Worm (Caenorhabditis elegans) whole organism, mixed stage, embryonic: ENCODE measurements around the gene F54B11.5.

ENCODE experiments used
- M03D4.4 ChIP-seq: sonication (generic microtip); optimal IDR thresholded peaks from 2 replicates; lab custom pipeline; 2017; ENCODE audit warnings: mild to moderate bottlenecking, missing genetic modification characterization, missing compliant biosample characterization
- bed-3 ChIP-seq: fragments of 200-800 bp; sonication (Bioruptor generic); optimal IDR thresholded peaks from 3 replicates; lab custom pipeline; 2018; ENCODE audit warnings: mild to moderate bottlenecking, missing genetic modification characterization, moderate library complexity, missing compliant biosample characterization
- blmp-1 ChIP-seq: fragments of 150-350 bp; optimal IDR thresholded peaks from 2 replicates; lab custom pipeline; 2014; ENCODE audit warnings: missing biosample characterization, missing genetic modification characterization
- ceh-43 ChIP-seq: fragments of 200-800 bp; sonication (Bioruptor generic); optimal IDR thresholded peaks from 2 replicates; lab custom pipeline; 2018; ENCODE audit warnings: mild to moderate bottlenecking, missing genetic modification characterization, moderate library complexity, missing compliant biosample characterization
- ceh-83 ChIP-seq: fragments of 200-800 bp; sonication (Bioruptor generic); optimal IDR thresholded peaks from 2 replicates; lab custom pipeline; 2018; ENCODE audit warnings: mild to moderate bottlenecking, missing genetic modification characterization, missing compliant biosample characterization
- ces-1 ChIP-seq: fragments of 150-350 bp; optimal IDR thresholded peaks from 2 replicates; lab custom pipeline; 2014; ENCODE audit warnings: missing biosample characterization, missing genetic modification reagents, missing genetic modification characterization
- cnd-1 ChIP-seq: fragments of 200-800 bp; sonication (Bioruptor generic); optimal IDR thresholded peaks from 2 replicates; lab custom pipeline; 2018; ENCODE audit warnings: mild to moderate bottlenecking, missing genetic modification characterization, missing compliant biosample characterization
- drap-1 ChIP-seq: fragments of 200-800 bp; sonication (Bioruptor generic); optimal IDR thresholded peaks from 3 replicates; lab custom pipeline; 2018; ENCODE audit warnings: mild to moderate bottlenecking, missing genetic modification characterization, missing compliant biosample characterization
- elt-1 ChIP-seq: sonication (generic microtip); optimal IDR thresholded peaks from 2 replicates; lab custom pipeline; 2017; ENCODE audit warnings: missing genetic modification characterization, mild to moderate bottlenecking, missing compliant biosample characterization, antibody characterized with exemption, moderate library complexity, borderline replicate concordance; ENCODE audit not compliant: insufficient read depth
- elt-3 ChIP-seq: fragments of 150-350 bp; optimal IDR thresholded peaks from 2 replicates; lab custom pipeline; 2014; ENCODE audit warnings: missing biosample characterization, missing genetic modification characterization
- flh-1 ChIP-seq: fragments of 200-800 bp; sonication (Bioruptor generic); optimal IDR thresholded peaks from 2 replicates; lab custom pipeline; 2018; ENCODE audit warnings: mild to moderate bottlenecking, missing genetic modification characterization, moderate library complexity, missing compliant biosample characterization
- ham-2 ChIP-seq: fragments of 200-800 bp; sonication (Bioruptor generic); optimal IDR thresholded peaks from 2 replicates; lab custom pipeline; 2018; ENCODE audit warnings: mild to moderate bottlenecking, missing genetic modification characterization, missing compliant biosample characterization
- hlh-1 ChIP-seq: fragments of 150-350 bp; optimal IDR thresholded peaks from 2 replicates; lab custom pipeline; 2014; ENCODE audit warnings: missing biosample characterization, missing genetic modification reagents, missing genetic modification characterization
- lin-13 ChIP-seq: fragments of 150-350 bp; optimal IDR thresholded peaks from 2 replicates; lab custom pipeline; 2014; ENCODE audit warnings: missing biosample characterization, missing genetic modification characterization
- lin-32 ChIP-seq: fragments of 200-800 bp; sonication (Bioruptor generic); optimal IDR thresholded peaks from 2 replicates; lab custom pipeline; 2018; ENCODE audit warnings: mild to moderate bottlenecking, missing genetic modification characterization, missing compliant biosample characterization
- lsy-2 ChIP-seq: fragments of 150-350 bp; optimal IDR thresholded peaks from 2 replicates; lab custom pipeline; 2014; ENCODE audit warnings: missing biosample characterization, missing genetic modification characterization
- mab-5 ChIP-seq: fragments of 150-350 bp; optimal IDR thresholded peaks from 2 replicates; lab custom pipeline; 2014; ENCODE audit warnings: missing biosample characterization, missing genetic modification characterization
- mep-1 ChIP-seq: fragments of 150-350 bp; optimal IDR thresholded peaks from 2 replicates; lab custom pipeline; 2017; ENCODE audit warnings: missing biosample characterization, missing genetic modification reagents, missing genetic modification characterization, inconsistent platforms
- mls-2 ChIP-seq: sonication (generic microtip); optimal IDR thresholded peaks from 2 replicates; lab custom pipeline; 2016; ENCODE audit warnings: mild to moderate bottlenecking, missing genetic modification characterization, moderate library complexity, missing compliant biosample characterization
- nhr-12 ChIP-seq: fragments of 150-350 bp; optimal IDR thresholded peaks from 2 replicates; lab custom pipeline; 2014; ENCODE audit warnings: missing biosample characterization, missing genetic modification characterization
- nhr-237 ChIP-seq: fragments of 150-350 bp; optimal IDR thresholded peaks from 2 replicates; lab custom pipeline; 2014; ENCODE audit warnings: missing biosample characterization, missing genetic modification characterization
- nhr-28 ChIP-seq: fragments of 150-350 bp; optimal IDR thresholded peaks from 2 replicates; lab custom pipeline; 2014; ENCODE audit warnings: missing biosample characterization, missing genetic modification characterization
- nhr-76 ChIP-seq: sonication (generic microtip); optimal IDR thresholded peaks from 2 replicates; lab custom pipeline; 2017; ENCODE audit warnings: missing biosample characterization, missing genetic modification characterization
- pha-4 ChIP-seq: fragments of 150-350 bp; optimal IDR thresholded peaks from 2 replicates; lab custom pipeline; 2018; ENCODE audit warnings: missing biosample characterization, missing genetic modification reagents, missing genetic modification characterization
- sem-2 ChIP-seq: fragments of 200-800 bp; sonication (Bioruptor generic); optimal IDR thresholded peaks from 2 replicates; lab custom pipeline; 2018; ENCODE audit warnings: mild to moderate bottlenecking, missing genetic modification characterization, missing compliant biosample characterization
- sptf-1 ChIP-seq: sonication (generic microtip); optimal IDR thresholded peaks from 2 replicates; lab custom pipeline; 2017; ENCODE audit warnings: mild to moderate bottlenecking, missing genetic modification characterization, moderate library complexity, missing compliant biosample characterization
- tbx-8 ChIP-seq: fragments of 200-800 bp; sonication (Bioruptor generic); optimal IDR thresholded peaks from 2 replicates; lab custom pipeline; 2018; ENCODE audit warnings: mild to moderate bottlenecking, missing genetic modification characterization, moderate library complexity, missing compliant biosample characterization
- unc-62 ChIP-seq: fragments of 150-350 bp; optimal IDR thresholded peaks from 2 replicates; lab custom pipeline; 2014; ENCODE audit warnings: missing biosample characterization, missing genetic modification reagents, missing genetic modification characterization
- zip-8 ChIP-seq: fragments of 150-350 bp; optimal IDR thresholded peaks from 2 replicates; lab custom pipeline; 2014; ENCODE audit warnings: missing biosample characterization, missing genetic modification characterization
- ztf-11 ChIP-seq: fragments of 150-350 bp; optimal IDR thresholded peaks from 2 replicates; lab custom pipeline; 2014; ENCODE audit warnings: missing biosample characterization, missing genetic modification characterization

Gene F54B11.5

ce11 chrX:13581820-13582219, 14.0 kb downstream of the F54B11.5 start, which contains the start of gene F54B11.10:
Gene F54B11.10 (plus strand): TSS chrX:13582120.
- TF ChIP-seq nhr-237 (no peak), flh-1 (no peak), lsy-2 (no peak), bed-3 (GFP tag; lab: Kevin White, UChicago) (no peak), ztf-11 (tag; lab: Kevin White, UChicago) (no peak), unc-62 (GFP tag; lab: Kevin White, UChicago) (no peak), M03D4.4 (tag; lab: Kevin White, UChicago) (no peak), ceh-83 (no peak), mep-1 (tag; lab: Kevin White, UChicago) (no peak), hlh-1 (no peak), cnd-1 (tag; lab: Kevin White, UChicago) (no peak), mab-5 (tag; lab: Kevin White, UChicago) (no peak), lin-32 (GFP tag; lab: Kevin White, UChicago) (no peak), nhr-76 (tag; lab: Kevin White, UChicago) (no peak), ceh-43 (GFP tag; lab: Kevin White, UChicago) (no peak), sptf-1 (tag; lab: Kevin White, UChicago) (no peak), nhr-12 (tag; lab: Kevin White, UChicago) (no peak), sem-2 (GFP tag; lab: Kevin White, UChicago) (no peak), tbx-8 (GFP tag; lab: Kevin White, UChicago) (no peak), elt-3 (tag; lab: Kevin White, UChicago) (no peak)
- TF ChIP-seq, all 35 proteins: peak for 0

- no peak for TF ChIP-seq M03D4.4 (tag; lab: Kevin White, UChicago)
- no peak for TF ChIP-seq mep-1 (tag; lab: Kevin White, UChicago)
- TF ChIP-seq hlh-1, result no peak
- no peak for TF ChIP-seq nhr-28 (tag; lab: Kevin White, UChicago)
- TF ChIP-seq nhr-76 (tag; lab: Kevin White, UChicago), result no peak
- no peak for TF ChIP-seq nhr-12 (tag; lab: Kevin White, UChicago)
- no peak for TF ChIP-seq elt-1
- no peak for TF ChIP-seq ham-2 (GFP tag; lab: Kevin White, UChicago)
- TF ChIP-seq blmp-1 (tag; lab: Kevin White, UChicago), result no peak
- no peak for TF ChIP-seq tbx-8 (GFP tag; lab: Kevin White, UChicago)
- TF ChIP-seq flh-1, result no peak
Measured at ce11 chrX:13578483-13578882, 17.4 kb downstream of the F54B11.5 start, which contains the start of gene F54B11.11. Gene F54B11.11 (plus strand): TSS chrX:13578783.

ce11 chrX:13574029-13574428, 21.8 kb downstream of the F54B11.5 start:
- TF ChIP-seq lin-13 (tag; lab: Kevin White, UChicago) (no peak), ham-2 (GFP tag; lab: Kevin White, UChicago) (no peak), lsy-2 (no peak), flh-1 (no peak), ceh-83 (no peak), nhr-76 (tag; lab: Kevin White, UChicago) (no peak), hlh-1 (no peak), unc-62 (GFP tag; lab: Kevin White, UChicago) (no peak), nhr-12 (tag; lab: Kevin White, UChicago) (no peak), lin-32 (GFP tag; lab: Kevin White, UChicago) (no peak), nhr-28 (tag; lab: Kevin White, UChicago) (no peak), mls-2 (no peak), sptf-1 (tag; lab: Kevin White, UChicago) (no peak), tbx-8 (GFP tag; lab: Kevin White, UChicago) (no peak), zip-8 (tag; lab: Kevin White, UChicago) (no peak), drap-1 (GFP tag; lab: Kevin White, UChicago) (no peak), ztf-11 (tag; lab: Kevin White, UChicago) (no peak), ceh-43 (GFP tag; lab: Kevin White, UChicago) (no peak), bed-3 (GFP tag; lab: Kevin White, UChicago) (no peak)

- TF ChIP-seq hlh-1 (no peak), sptf-1 (tag; lab: Kevin White, UChicago) (no peak), M03D4.4 (tag; lab: Kevin White, UChicago) (no peak), tbx-8 (GFP tag; lab: Kevin White, UChicago) (no peak), flh-1 (no peak), drap-1 (GFP tag; lab: Kevin White, UChicago) (no peak), pha-4 (tag; lab: Kevin White, UChicago) (no peak), lin-13 (tag; lab: Kevin White, UChicago) (no peak), nhr-237 (no peak), cnd-1 (tag; lab: Kevin White, UChicago) (no peak), ham-2 (GFP tag; lab: Kevin White, UChicago) (no peak), mep-1 (tag; lab: Kevin White, UChicago) (no peak), sem-2 (GFP tag; lab: Kevin White, UChicago) (no peak), ces-1 (GFP tag; lab: Kevin White, UChicago) (no peak)
Measured at ce11 chrX:13569854-13570253, 26.0 kb downstream of the F54B11.5 start, which contains the start of gene R01E6.7. Gene R01E6.7 (minus strand): TSS chrX:13569954.
